Worm (Caenorhabditis elegans): ENCODE results near the gene F56A8.3.

DNA sequence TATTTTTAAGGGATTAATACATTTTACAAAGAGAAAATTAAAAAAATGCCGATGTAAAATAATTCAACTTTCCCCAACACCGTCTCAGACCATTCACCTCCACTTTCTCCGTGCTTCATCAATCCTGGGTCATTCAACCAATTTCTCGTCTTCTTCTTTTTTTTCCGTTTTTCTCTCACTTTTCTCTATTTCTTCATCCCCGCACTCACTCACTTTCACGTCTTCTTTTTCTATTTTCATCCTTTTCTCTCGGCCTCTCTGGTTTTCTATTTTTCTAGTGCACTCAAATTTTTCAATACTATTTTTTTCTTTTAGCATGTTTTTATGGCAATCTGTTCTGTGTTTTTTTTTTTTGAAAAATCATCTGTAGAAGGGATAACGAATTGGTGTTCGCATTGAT, 41.0 kb upstream of the F56A8.3 start:
- TF ChIP-seq sptf-2 (GFP tag; optimal IDR thresholded peaks at IDR 0.05), result no peak
- TF ChIP-seq egrh-3 (GFP tag; IDR thresholded peaks at IDR 0.05), result no peak
- no peak for TF ChIP-seq efl-1 (GFP tag; optimal IDR thresholded peaks at IDR 0.05)
- TF ChIP-seq nfya-1 (tag; optimal IDR thresholded peaks at IDR 0.05; ENCODE audit: borderline replicate concordance, insufficient read depth), result no peak
- TF ChIP-seq F49E8.2 (tag; optimal IDR thresholded peaks at IDR 0.05; ENCODE audit: insufficient read depth), result no peak
- no peak for TF ChIP-seq pha-4 (tag; optimal IDR thresholded peaks at IDR 0.05)
- no peak for TF ChIP-seq tbp1 (GFP tag; optimal IDR thresholded peaks at IDR 0.05)
- TF ChIP-seq athp-1 (tag; optimal IDR thresholded peaks at IDR 0.05), result no peak
- no peak for TF ChIP-seq ztf-6 (GFP tag; IDR thresholded peaks at IDR 0.05)
- TF ChIP-seq snpc-1.1 (tag; optimal IDR thresholded peaks at IDR 0.05; ENCODE audit: insufficient read depth), result no peak
- TF ChIP-seq nhr-179 (tag; optimal IDR thresholded peaks at IDR 0.05), result no peak
- TF ChIP-seq lin-40 (tag; optimal IDR thresholded peaks at IDR 0.05), result no peak

Data from whole organism, young adult.